Fruit fly (Drosophila melanogaster): ENCODE results near the gene Tl.

The Tl gene

dm6 chr3R:26888086-26888724 lies 89.4 kb downstream of the Tl start (continued):
- TF ChIP-seq B-H2 (GFP tag; optimal IDR thresholded peaks at IDR 0.05): no peak
- TF ChIP-seq wek (GFP tag; optimal IDR thresholded peaks at IDR 0.05): no peak
- TF ChIP-seq CG18764 (GFP tag; optimal IDR thresholded peaks at IDR 0.05): peak; percentile 7
- peak; percentile 55 for TF ChIP-seq CG10979 (tag; optimal IDR thresholded peaks at IDR 0.05)
- no peak for TF ChIP-seq CG14965 (GFP tag; optimal IDR thresholded peaks at IDR 0.05; ENCODE audit: borderline replicate concordance)
- TF ChIP-seq insv (GFP tag; optimal IDR thresholded peaks at IDR 0.05): no peak
- TF ChIP-seq CG17568 (GFP tag; optimal IDR thresholded peaks at IDR 0.05): peak; percentile 7
- no peak for TF ChIP-seq CG11398 (GFP tag; optimal IDR thresholded peaks at IDR 0.05)
- TF ChIP-seq CG4282 (GFP tag; optimal IDR thresholded peaks at IDR 0.05): no peak
- peak; percentile 39 for TF ChIP-seq CG17829 (tag; optimal IDR thresholded peaks at IDR 0.05)
- TF ChIP-seq stwl (tag; optimal IDR thresholded peaks at IDR 0.05): no peak
- TF ChIP-seq CG16863 (GFP tag; optimal IDR thresholded peaks at IDR 0.05): peak; percentile 32
- TF ChIP-seq salm (tag; optimal IDR thresholded peaks at IDR 0.05): no peak
- TF ChIP-seq Meics (GFP tag; optimal IDR thresholded peaks at IDR 0.05): peak; percentile 61
- TF ChIP-seq pum (GFP tag; optimal IDR thresholded peaks at IDR 0.05): peak; percentile 51
- peak; percentile 30; the same call in 1 of the 2 replicates for TF ChIP-seq sob (GFP tag; IDR thresholded peaks at IDR 0.05)
- peak; percentile 30; the same call in 1 of the 2 replicates for TF ChIP-seq Oaz (GFP tag; IDR thresholded peaks at IDR 0.05)
- TF ChIP-seq CG18476 (GFP tag; optimal IDR thresholded peaks at IDR 0.05): no peak
- no peak for TF ChIP-seq chm (GFP tag; IDR thresholded peaks at IDR 0.05)
- TF ChIP-seq crol (GFP tag; IDR thresholded peaks at IDR 0.05): no peak
- TF ChIP-seq HmgZ (tag; optimal IDR thresholded peaks at IDR 0.05): peak; percentile 12
- peak; percentile 47; the same call in 1 of the 2 replicates for TF ChIP-seq slbo (GFP tag; IDR thresholded peaks at IDR 0.05)
- no peak for TF ChIP-seq CG34422 (GFP tag; IDR thresholded peaks at IDR 0.05)
- TF ChIP-seq Bteb2 (GFP tag; optimal IDR thresholded peaks at IDR 0.05): peak; percentile 14
- TF ChIP-seq CG9817 (tag; optimal IDR thresholded peaks at IDR 0.05): peak; percentile 41
- no peak for TF ChIP-seq CTCF (GFP tag; optimal IDR thresholded peaks at IDR 0.05)
- no peak for TF ChIP-seq emc (GFP tag; optimal IDR thresholded peaks at IDR 0.05)
- peak; percentile 13 for TF ChIP-seq gro (GFP tag; optimal IDR thresholded peaks at IDR 0.05)
- peak; percentile 15 for TF ChIP-seq CG6813 (GFP tag; optimal IDR thresholded peaks at IDR 0.05)
- no peak for TF ChIP-seq NC2β (GFP tag; optimal IDR thresholded peaks at IDR 0.05)
- TF ChIP-seq CG4328 (GFP tag; optimal IDR thresholded peaks at IDR 0.05): peak; percentile 51
- peak; percentile 23 for TF ChIP-seq CG2875 (GFP tag; optimal IDR thresholded peaks at IDR 0.05)
- TF ChIP-seq Sox102F (GFP tag; optimal IDR thresholded peaks at IDR 0.05): peak; percentile 70
- no peak for TF ChIP-seq maf-S (GFP tag; optimal IDR thresholded peaks at IDR 0.05)
- peak; percentile 18 for TF ChIP-seq CG12942 (GFP tag; optimal IDR thresholded peaks at IDR 0.05)
- no peak for TF ChIP-seq tin (GFP tag; optimal IDR thresholded peaks at IDR 0.05)
- peak; percentile 78 for TF ChIP-seq dysf (GFP tag; IDR thresholded peaks at IDR 0.05)
- no peak for TF ChIP-seq CG3163 (GFP tag; optimal IDR thresholded peaks at IDR 0.05)
- no peak for TF ChIP-seq jigr1 (GFP tag; IDR thresholded peaks at IDR 0.05)
- no peak for TF ChIP-seq crc (GFP tag; optimal IDR thresholded peaks at IDR 0.05)
- peak; percentile 24 for TF ChIP-seq jumu (GFP tag; optimal IDR thresholded peaks at IDR 0.05)
- TF ChIP-seq tup (GFP tag; optimal IDR thresholded peaks at IDR 0.05): no peak
- TF ChIP-seq Ets97D (GFP tag; optimal IDR thresholded peaks at IDR 0.05): peak; percentile 34
- peak; percentile 66 for TF ChIP-seq sd (tag; optimal IDR thresholded peaks at IDR 0.05)
- TF ChIP-seq CG2678 (tag; optimal IDR thresholded peaks at IDR 0.05): peak; percentile 80
- TF ChIP-seq CG11723 (GFP tag; optimal IDR thresholded peaks at IDR 0.05): no peak
- TF ChIP-seq CG16813 (GFP tag; IDR thresholded peaks at IDR 0.05; ENCODE audit: partially characterized antibody): no peak
- 0 out of 2 replicates have a peak, but pooled peaks have one; percentile 31 for TF ChIP-seq CG17328 (GFP tag; IDR thresholded peaks at IDR 0.05)
- TF ChIP-seq HLH54F (GFP tag; optimal IDR thresholded peaks at IDR 0.05): no peak
- TF ChIP-seq CG1647 (GFP tag; optimal IDR thresholded peaks at IDR 0.05): no peak
- TF ChIP-seq HLH4C (GFP tag; IDR thresholded peaks at IDR 0.05; ENCODE audit: partially characterized antibody): no peak
